Fruit fly (Drosophila melanogaster): ENCODE results near the gene Nrt.

Gene Nrt

DNA sequence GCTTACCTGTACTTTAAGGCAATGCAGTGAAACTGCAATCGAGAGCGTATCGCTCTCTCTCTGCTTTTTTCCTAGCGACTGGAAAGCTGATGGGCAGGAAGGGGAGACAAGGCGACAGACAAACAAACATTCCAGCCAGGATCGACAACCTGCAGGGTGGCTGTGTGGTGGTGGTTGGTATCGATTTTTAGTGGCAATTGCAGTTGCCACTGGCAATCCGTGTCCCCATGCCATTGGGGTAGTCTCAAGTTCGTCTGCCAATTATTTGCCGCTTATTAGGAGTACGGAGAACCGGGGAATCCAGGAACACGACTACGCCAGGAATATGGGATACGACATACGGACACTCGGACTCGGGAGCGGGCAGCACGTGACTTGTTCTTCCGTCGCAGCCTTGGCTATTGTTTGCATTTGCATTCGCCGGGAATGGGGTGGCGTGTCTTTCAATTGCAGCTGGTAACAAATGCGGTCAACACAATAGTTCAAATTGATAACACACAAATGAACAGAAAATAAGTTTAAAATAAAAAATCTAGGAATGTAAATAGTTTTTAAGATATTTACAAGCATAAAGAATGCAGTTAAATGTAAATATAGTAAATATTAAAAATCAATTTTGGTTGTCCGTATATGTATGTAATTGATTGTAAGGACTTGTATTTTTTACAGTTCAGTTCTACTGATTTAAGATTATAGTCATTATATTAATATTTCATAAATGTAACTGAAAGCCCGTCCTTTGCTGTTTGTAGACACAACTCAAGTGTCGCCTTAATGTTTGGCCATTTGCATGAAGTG, 19.1 kb upstream of the Nrt start (continued):
- TF ChIP-seq D (optimal IDR thresholded peaks at IDR 0.05) (no peak), D (GFP tag; optimal IDR thresholded peaks at IDR 0.05) (peak; percentile 29), CG6683 (GFP tag; optimal IDR thresholded peaks at IDR 0.05) (no peak), dmrt99B (tag; optimal IDR thresholded peaks at IDR 0.05) (peak; percentile 49), Dref (GFP tag; IDR thresholded peaks at IDR 0.05) (no peak), seq (GFP tag; IDR thresholded peaks at IDR 0.05) (peak; percentile 32; the same call in 1 of the 2 replicates), fd96Cb (tag; optimal IDR thresholded peaks at IDR 0.05) (peak; percentile 33), CG17359 (tag; optimal IDR thresholded peaks at IDR 0.05) (peak; percentile 38), Six4 (GFP tag; optimal IDR thresholded peaks at IDR 0.05) (no peak), CG8924 (tag; optimal IDR thresholded peaks at IDR 0.05) (peak; percentile 37), CG18619 (GFP tag; optimal IDR thresholded peaks at IDR 0.05) (no peak), CG1603 (tag; optimal IDR thresholded peaks at IDR 0.05) (no peak), tx (GFP tag; optimal IDR thresholded peaks at IDR 0.05) (no peak), trem (tag; optimal IDR thresholded peaks at IDR 0.05) (peak; percentile 47), lola (GFP tag; optimal IDR thresholded peaks at IDR 0.05) (peak in 1 of 3 experiments; percentile 9), dmrt11E (tag; optimal IDR thresholded peaks at IDR 0.05) (peak; percentile 24), CG17361 (GFP tag; IDR thresholded peaks at IDR 0.05) (peak; percentile 31; the same call in 2 of the 3 replicates), CG31441 (GFP tag; IDR thresholded peaks at IDR 0.05) (0 out of 2 replicates have a peak, but pooled peaks have one; percentile 17), Sox100B (GFP tag; optimal IDR thresholded peaks at IDR 0.05) (peak; percentile 30), CG2712 (tag; optimal IDR thresholded peaks at IDR 0.05) (peak; percentile 37), fd64A (GFP tag; optimal IDR thresholded peaks at IDR 0.05) (no peak), HmgD (GFP tag; optimal IDR thresholded peaks at IDR 0.05) (no peak), onecut (GFP tag; IDR thresholded peaks at IDR 0.05) (peak; percentile 95), bsh (GFP tag; optimal IDR thresholded peaks at IDR 0.05) (peak in 1 of 2 experiments; percentile 10), CG15601 (tag; optimal IDR thresholded peaks at IDR 0.05) (peak; percentile 2), CG18262 (tag; optimal IDR thresholded peaks at IDR 0.05) (peak; percentile 49), gem (tag; optimal IDR thresholded peaks at IDR 0.05) (peak; percentile 29), CG10267 (tag; optimal IDR thresholded peaks at IDR 0.05) (peak; percentile 59), phol (tag; optimal IDR thresholded peaks at IDR 0.05) (peak; percentile 68), nerfin-1 (tag; optimal IDR thresholded peaks at IDR 0.05) (no peak)

DNA sequence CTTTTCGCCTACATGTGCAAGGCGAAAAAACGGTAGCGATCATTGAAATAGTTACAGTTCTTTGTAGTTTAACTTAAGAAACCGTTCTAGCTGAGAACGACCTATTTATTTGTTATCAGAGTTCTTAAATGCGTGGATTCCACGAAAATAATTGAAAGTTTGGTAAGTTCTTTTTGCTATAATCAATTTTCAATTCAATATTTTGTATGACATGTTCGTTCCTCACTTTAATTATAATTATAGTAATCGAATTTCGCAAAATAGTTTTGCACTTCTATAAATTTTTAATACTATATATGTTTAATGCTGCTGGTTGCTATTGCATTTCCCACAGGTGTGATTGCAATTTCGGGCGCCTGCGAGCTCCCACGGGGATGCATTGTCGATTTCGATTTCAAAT, 17.5 kb upstream of the Nrt start:
- TF ChIP-seq sens (GFP tag), result peak; percentile 2
- peak; percentile 9 for TF ChIP-seq dmrt11E (tag; optimal IDR thresholded peaks at IDR 0.05)
- no peak for TF ChIP-seq Abd-B (GFP tag; optimal IDR thresholded peaks at IDR 0.05)
- no peak for TF ChIP-seq hb (GFP tag; IDR thresholded peaks at IDR 0.05; ENCODE audit: partially characterized antibody)
- TF ChIP-seq Fer1 (GFP tag; optimal IDR thresholded peaks at IDR 0.05), result no peak
- TF ChIP-seq CG18262 (tag; optimal IDR thresholded peaks at IDR 0.05), result peak; percentile 12
- peak; percentile 2 for TF ChIP-seq phol (tag; optimal IDR thresholded peaks at IDR 0.05)
- TF ChIP-seq gem (tag; optimal IDR thresholded peaks at IDR 0.05), result peak; percentile 27
- TF ChIP-seq bsh (GFP tag; optimal IDR thresholded peaks at IDR 0.05), result peak in 1 of 2 experiments; percentile 53
- TF ChIP-seq jing (GFP tag; optimal IDR thresholded peaks at IDR 0.05), result no peak
- TF ChIP-seq CG11696 (GFP tag; IDR thresholded peaks at IDR 0.05), result peak; percentile 10; the same call in 1 of the 2 replicates
- peak; percentile 2 for TF ChIP-seq lbe (GFP tag; optimal IDR thresholded peaks at IDR 0.05)
- peak; percentile 18 for TF ChIP-seq CG10979 (tag; optimal IDR thresholded peaks at IDR 0.05)
- TF ChIP-seq CG9609 (GFP tag; optimal IDR thresholded peaks at IDR 0.05), result no peak
- TF ChIP-seq CG7928 (GFP tag; optimal IDR thresholded peaks at IDR 0.05), result no peak
- peak; percentile 7 for TF ChIP-seq CG2712 (tag; optimal IDR thresholded peaks at IDR 0.05)
- TF ChIP-seq CG31441 (GFP tag; IDR thresholded peaks at IDR 0.05), result 0 out of 2 replicates have a peak, but pooled peaks have one; percentile 25
- peak; percentile 19 for TF ChIP-seq CG11504 (tag; optimal IDR thresholded peaks at IDR 0.05)

Measured in whole organism, embryonic.